Worm (Caenorhabditis elegans) whole organism, L2 larva: Measurements from ENCODE around the gene F11C1.1.

ENCODE experiments used
- ZK546.5 ChIP-seq: sonication (generic microtip); optimal IDR thresholded peaks from 2 replicates; lab custom pipeline; 2017; ENCODE audit warnings: missing biosample characterization, missing genetic modification characterization
- alr-1 ChIP-seq: fragments of 150-350 bp; optimal IDR thresholded peaks from 2 replicates; lab custom pipeline; 2014; ENCODE audit warnings: missing biosample characterization, missing genetic modification characterization
- elt-3 ChIP-seq: sonication (generic microtip); optimal IDR thresholded peaks from 2 replicates; lab custom pipeline; 2017; ENCODE audit warnings: missing biosample characterization, missing genetic modification characterization
- gmeb-1 ChIP-seq: fragments of 150-350 bp; optimal IDR thresholded peaks from 2 replicates; lab custom pipeline; 2014; ENCODE audit warnings: missing biosample characterization, missing genetic modification characterization
- lin-39 ChIP-seq: fragments of 150-350 bp; optimal IDR thresholded peaks from 2 replicates; lab custom pipeline; 2014; ENCODE audit warnings: missing biosample characterization, missing genetic modification reagents, missing genetic modification characterization
- mbf-1 ChIP-seq: sonication (generic microtip); optimal IDR thresholded peaks from 2 replicates; lab custom pipeline; 2017; ENCODE audit warnings: missing biosample characterization, missing genetic modification characterization
- mdl-1 ChIP-seq, 2 experiments: fragments of 150-350 bp in 1 of 2; sonication (generic microtip) in 1 of 2; optimal IDR thresholded peaks; 2 replicates each; lab custom pipeline; 2017; ENCODE audit warnings: missing biosample characterization in 2 of 2, missing genetic modification characterization in 2 of 2
- nhr-237 ChIP-seq: fragments of 150-350 bp; optimal IDR thresholded peaks from 2 replicates; lab custom pipeline; 2014; ENCODE audit warnings: missing biosample characterization, missing genetic modification characterization
- sem-4 ChIP-seq: fragments of 150-350 bp; optimal IDR thresholded peaks from 2 replicates; lab custom pipeline; 2014; ENCODE audit warnings: missing biosample characterization, missing genetic modification reagents, missing genetic modification characterization
- sma-9 ChIP-seq, 2 experiments: fragments of 150-350 bp in 1 of 2; sonication (generic microtip) in 1 of 2; optimal IDR thresholded peaks; 2 replicates each; lab custom pipeline; 2014 to 2016; ENCODE audit warnings: missing genetic modification characterization in 2 of 2, mild to moderate bottlenecking in 1 of 2, missing biosample characterization in 1 of 2, missing compliant biosample characterization in 1 of 2, missing genetic modification reagents in 1 of 2, moderate library complexity in 1 of 2
- unc-39 ChIP-seq: fragments of 150-350 bp; optimal IDR thresholded peaks from 2 replicates; lab custom pipeline; 2014; ENCODE audit warnings: missing biosample characterization, missing genetic modification characterization
- ztf-11 ChIP-seq: sonication (generic microtip); optimal IDR thresholded peaks from 2 replicates; lab custom pipeline; 2017; ENCODE audit warnings: missing biosample characterization, missing genetic modification characterization

DNA sequence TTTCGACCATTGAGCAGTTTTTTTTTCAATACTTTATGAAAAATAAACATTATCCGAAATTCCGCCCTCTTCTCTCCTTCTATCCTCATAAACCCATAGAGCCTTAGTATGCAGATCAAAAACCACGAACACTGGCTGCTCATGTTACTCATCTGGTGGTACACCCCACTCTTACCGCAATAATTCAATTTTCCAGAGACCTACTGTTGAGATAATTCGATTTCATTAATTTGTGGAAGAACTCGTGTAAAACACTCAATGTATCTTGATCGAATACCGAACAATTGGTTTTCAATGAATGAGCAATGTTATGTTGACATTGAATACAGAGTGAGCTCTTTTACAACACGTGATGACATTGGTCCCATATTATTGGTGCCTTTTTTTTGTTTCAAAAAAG lies 31.1 kb upstream of the F11C1.1 start:
- TF ChIP-seq mbf-1 (tag; lab: Kevin White, UChicago) (no peak), elt-3 (tag; lab: Kevin White, UChicago) (no peak), gmeb-1 (tag; lab: Kevin White, UChicago) (no peak), lin-39 (tag; lab: Kevin White, UChicago) (no peak), unc-39 (tag; lab: Kevin White, UChicago) (no peak), ZK546.5 (tag; lab: Kevin White, UChicago) (no peak), sem-4 (tag; lab: Kevin White, UChicago) (no peak), mdl-1 (tag; optimal IDR thresholded peaks at IDR 0.05; lab: Kevin White, UChicago) (no peak), nhr-237 (tag; lab: Kevin White, UChicago) (no peak), ztf-11 (no peak), sma-9 (GFP tag; optimal IDR thresholded peaks at IDR 0.05; lab: Kevin White, UChicago) (no peak), sma-9 (tag; optimal IDR thresholded peaks at IDR 0.05; lab: Kevin White, UChicago) (no peak), alr-1 (tag; lab: Kevin White, UChicago) (no peak)
